Worm (Caenorhabditis elegans) whole organism, young adult: ENCODE measurements around the gene eif-1.
A peak's percentile ranks its signal among the peaks of the same experiment; 100 is the strongest.

ENCODE experiments used
- B0019.2 ChIP-seq: fragments of 200-800 bp; sonication (Bioruptor generic); conservative IDR thresholded peaks from 2 replicates; pipeline ENCODE4 v1.3.6; 2022; ENCODE audit warnings: missing genetic modification reagents, missing genetic modification characterization, missing compliant biosample characterization
- C06A6.2 ChIP-seq: fragments of 200-800 bp; sonication (Bioruptor generic); conservative IDR thresholded peaks from 2 replicates; pipeline ENCODE4 v1.3.6; 2022; ENCODE audit warnings: missing genetic modification characterization, missing compliant biosample characterization
- D2030.7 ChIP-seq: fragments of 200-800 bp; sonication (Bioruptor generic); IDR thresholded peaks from 2 replicates; pipeline ENCODE4 v1.3.6; 2022; ENCODE audit warnings: missing genetic modification reagents, missing genetic modification characterization, missing compliant biosample characterization
- F10E7.11 ChIP-seq: sonication (generic microtip); optimal IDR thresholded peaks from 2 replicates; lab custom pipeline; 2017; ENCODE audit warnings: mild to moderate bottlenecking, missing genetic modification characterization, moderate library complexity, missing compliant biosample characterization
- F23B12.7 ChIP-seq: sonication (generic microtip); optimal IDR thresholded peaks from 2 replicates; lab custom pipeline; 2017; ENCODE audit warnings: missing genetic modification characterization, mild to moderate bottlenecking, missing compliant biosample characterization, antibody characterized with exemption, moderate library complexity; ENCODE audit not compliant: insufficient read depth
- F33H1.4 ChIP-seq: fragments of 200-800 bp; sonication (Bioruptor generic); IDR thresholded peaks from 2 replicates; pipeline ENCODE4 v1.3.6; 2022; ENCODE audit warnings: missing genetic modification reagents, missing genetic modification characterization, missing compliant biosample characterization
- K11D2.4 ChIP-seq: fragments of 200-800 bp; sonication (Bioruptor generic); IDR thresholded peaks from 2 replicates; pipeline ENCODE4 v1.3.6; 2022; ENCODE audit warnings: missing genetic modification reagents, missing genetic modification characterization, missing compliant biosample characterization
- T26A5.8 ChIP-seq: sonication (generic microtip); optimal IDR thresholded peaks from 2 replicates; lab custom pipeline; 2016; ENCODE audit warnings: missing genetic modification characterization, missing compliant biosample characterization
- Y67H2A.10 ChIP-seq: fragments of 200-800 bp; sonication (Bioruptor generic); conservative IDR thresholded peaks from 2 replicates; pipeline ENCODE4 v1.3.6; 2022; ENCODE audit warnings: missing genetic modification reagents, missing genetic modification characterization, missing compliant biosample characterization
- Y79H2A.3 ChIP-seq: fragments of 200-800 bp; sonication (Bioruptor generic); conservative IDR thresholded peaks from 2 replicates; pipeline ENCODE4 v1.3.6; 2022; ENCODE audit warnings: missing genetic modification reagents, missing genetic modification characterization, missing compliant biosample characterization
- ama-1 ChIP-seq, 3 experiments: fragments of 150-350 bp in 1 of 3; sonication (generic microtip) in 2 of 3; optimal IDR thresholded peaks; 2 replicates each; lab custom pipeline; 2014 to 2018; ENCODE audit warnings: missing biosample characterization in 2 of 3, missing genetic modification characterization in 2 of 3, missing genetic modification reagents in 2 of 3
- aptf-2 ChIP-seq: fragments of 200-800 bp; sonication (Bioruptor generic); conservative IDR thresholded peaks from 2 replicates; pipeline ENCODE4 v1.3.6; 2022; ENCODE audit warnings: missing genetic modification reagents, missing genetic modification characterization, missing compliant biosample characterization
- bed-2 ChIP-seq: fragments of 200-800 bp; sonication (Bioruptor generic); IDR thresholded peaks from 2 replicates; pipeline ENCODE4 v1.3.6; 2022; ENCODE audit warnings: missing genetic modification reagents, missing genetic modification characterization, missing compliant biosample characterization
- ceh-27 ChIP-seq: fragments of 200-800 bp; sonication (Bioruptor generic); optimal IDR thresholded peaks from 2 replicates; lab custom pipeline; 2018; ENCODE audit warnings: mild to moderate bottlenecking, missing genetic modification characterization, moderate library complexity, missing compliant biosample characterization
- ceh-79 ChIP-seq: sonication (generic microtip); optimal IDR thresholded peaks from 2 replicates; lab custom pipeline; 2017; ENCODE audit warnings: mild to moderate bottlenecking, missing genetic modification characterization, missing compliant biosample characterization
- ceh-91 ChIP-seq: fragments of 200-800 bp; sonication (Bioruptor generic); IDR thresholded peaks from 2 replicates; pipeline ENCODE4 v1.3.6; 2022; ENCODE audit warnings: missing genetic modification reagents, missing genetic modification characterization, missing compliant biosample characterization
- dpl-1 ChIP-seq: fragments of 150-350 bp; optimal IDR thresholded peaks from 2 replicates; lab custom pipeline; 2014; ENCODE audit warnings: missing biosample characterization, missing genetic modification reagents, missing genetic modification characterization
- ets-4 ChIP-seq: fragments of 200-800 bp; sonication (Bioruptor generic); optimal IDR thresholded peaks from 2 replicates; lab custom pipeline; 2018; ENCODE audit warnings: mild to moderate bottlenecking, missing genetic modification characterization, missing compliant biosample characterization
- fkh-3 ChIP-seq: sonication (generic microtip); optimal IDR thresholded peaks from 2 replicates; lab custom pipeline; 2016; ENCODE audit warnings: mild to moderate bottlenecking, missing genetic modification characterization, missing compliant biosample characterization
- him-1 ChIP-seq: sonication (generic microtip); optimal IDR thresholded peaks from 2 replicates; lab custom pipeline; 2016; ENCODE audit warnings: missing genotype, missing genetic modification reagents, missing genetic modification characterization, missing compliant biosample characterization
- hrde-1 ChIP-seq: sonication (generic microtip); optimal IDR thresholded peaks from 2 replicates; lab custom pipeline; 2016; ENCODE audit warnings: missing genetic modification characterization, mild to moderate bottlenecking, missing compliant biosample characterization, moderate library complexity, missing genotype, missing genetic modification reagents, borderline replicate concordance
- let-526 ChIP-seq: fragments of 200-800 bp; sonication (Bioruptor generic); IDR thresholded peaks from 2 replicates; pipeline ENCODE4 v1.3.6; 2022; ENCODE audit warnings: missing genetic modification reagents, missing genetic modification characterization, missing compliant biosample characterization
- let-607 ChIP-seq, 2 experiments: fragments of 200-800 bp in 1 of 2; sonication (Bioruptor generic) in 1 of 2; sonication (generic microtip) in 1 of 2; optimal IDR thresholded peaks; 2 replicates each; lab custom pipeline; 2016 to 2018; ENCODE audit warnings: mild to moderate bottlenecking in 2 of 2, missing compliant biosample characterization in 2 of 2, missing genetic modification characterization in 2 of 2, moderate library complexity in 2 of 2, missing genotype in 1 of 2
- lin-26 ChIP-seq: fragments of 200-800 bp; sonication (Bioruptor generic); IDR thresholded peaks from 2 replicates; pipeline ENCODE4 v1.3.6; 2022; ENCODE audit warnings: missing genetic modification reagents, missing genetic modification characterization, missing compliant biosample characterization
- lin-54 ChIP-seq: fragments of 200-800 bp; sonication (Bioruptor generic); optimal IDR thresholded peaks from 2 replicates; lab custom pipeline; 2018; ENCODE audit warnings: mild to moderate bottlenecking, missing genetic modification characterization, missing compliant biosample characterization
- lsl-1 ChIP-seq: fragments of 200-800 bp; sonication (Bioruptor generic); optimal IDR thresholded peaks from 2 replicates; lab custom pipeline; 2018; ENCODE audit warnings: mild to moderate bottlenecking, missing genetic modification characterization, moderate library complexity, missing compliant biosample characterization
- madf-6 ChIP-seq: fragments of 200-800 bp; sonication (Bioruptor generic); IDR thresholded peaks from 2 replicates; pipeline ENCODE4 v1.3.6; 2022; ENCODE audit warnings: missing genetic modification reagents, missing genetic modification characterization, missing compliant biosample characterization
- madf-8 ChIP-seq: fragments of 200-800 bp; sonication (Bioruptor generic); conservative IDR thresholded peaks from 2 replicates; pipeline ENCODE4 v1.3.6; 2022; ENCODE audit warnings: missing genetic modification reagents, missing genetic modification characterization, missing compliant biosample characterization
- mxl-1 ChIP-seq: sonication (generic microtip); optimal IDR thresholded peaks from 2 replicates; lab custom pipeline; 2016; ENCODE audit warnings: missing genetic modification characterization, missing compliant biosample characterization
- nhr-80 ChIP-seq: sonication (generic microtip); optimal IDR thresholded peaks from 2 replicates; lab custom pipeline; 2016; ENCODE audit warnings: missing genetic modification characterization, missing compliant biosample characterization
- pha-4 ChIP-seq: fragments of 150-350 bp; sonication (generic microtip); optimal IDR thresholded peaks from 2 replicates; lab custom pipeline; 2014; ENCODE audit warnings: missing biosample characterization, missing genetic modification reagents, missing genetic modification characterization
- rcor-1 ChIP-seq: fragments of 200-800 bp; sonication (Bioruptor generic); IDR thresholded peaks from 2 replicates; pipeline ENCODE4 v1.3.6; 2022; ENCODE audit warnings: missing genetic modification reagents, missing genetic modification characterization, missing compliant biosample characterization
- rec-8 ChIP-seq, 2 experiments: sonication (generic microtip); optimal IDR thresholded peaks; 2 replicates each; lab custom pipeline; 2016; ENCODE audit warnings: mild to moderate bottlenecking in 2 of 2, missing genetic modification characterization in 2 of 2, missing genetic modification reagents in 2 of 2, missing genotype in 2 of 2, missing biosample characterization in 1 of 2, missing compliant biosample characterization in 1 of 2, moderate library complexity in 1 of 2
- repo-1 ChIP-seq: sonication (generic microtip); optimal IDR thresholded peaks from 2 replicates; lab custom pipeline; 2017; ENCODE audit warnings: mild to moderate bottlenecking, missing genetic modification characterization, missing compliant biosample characterization
- snpc-1.1 ChIP-seq: sonication (generic microtip); optimal IDR thresholded peaks from 2 replicates; lab custom pipeline; 2017; ENCODE audit warnings: missing genetic modification characterization, mild to moderate bottlenecking, missing compliant biosample characterization, antibody characterized with exemption, moderate library complexity, missing genotype, missing genetic modification reagents; ENCODE audit not compliant: insufficient read depth
- snpc-3.4 ChIP-seq: sonication (generic microtip); optimal IDR thresholded peaks from 2 replicates; lab custom pipeline; 2017; ENCODE audit warnings: missing genetic modification characterization, mild to moderate bottlenecking, missing compliant biosample characterization, antibody characterized with exemption, moderate library complexity, missing genotype, missing genetic modification reagents
- snpc-4 ChIP-seq, 5 experiments: fragments of 150-350 bp in 1 of 5; sonication (generic microtip) in 4 of 5; optimal IDR thresholded peaks; 2 replicates each; lab custom pipeline; 2014 to 2018; ENCODE audit warnings: missing genetic modification characterization in 5 of 5, missing biosample characterization in 3 of 5, antibody characterized with exemption in 2 of 5, mild to moderate bottlenecking in 2 of 5, missing compliant biosample characterization in 2 of 5, missing genotype in 2 of 5, moderate library complexity in 2 of 5, missing genetic modification reagents in 1 of 5
- tbp1 ChIP-seq: fragments of 200-800 bp; sonication (Bioruptor generic); optimal IDR thresholded peaks from 2 replicates; lab custom pipeline; 2018; ENCODE audit warnings: mild to moderate bottlenecking, missing genetic modification characterization, missing compliant biosample characterization
- ztf-6 ChIP-seq: fragments of 200-800 bp; sonication (Bioruptor generic); IDR thresholded peaks from 2 replicates; pipeline ENCODE4 v1.3.6; 2022; ENCODE audit warnings: missing genetic modification reagents, missing genetic modification characterization, missing compliant biosample characterization

The eif-1 gene

ce11 chrII:5040631-5041156 lies 47.3 kb upstream of the eif-1 start, which contains the start of gene F33G12.7:
Gene F33G12.7 (minus strand): TSS chrII:5040681.
- TF ChIP-seq repo-1 (tag; lab: Kevin White, UChicago) (no peak), K11D2.4 (GFP tag; lab: Robert Waterston, UW) (no peak), lsl-1 (GFP tag; lab: Kevin White, UChicago) (peak; percentile 16)

ce11 chrII:5039912-5040311 lies 46.5 kb upstream of the eif-1 start, which contains the start of gene golg-2:
Gene golg-2 (minus strand): TSS chrII:5040091.
- TF ChIP-seq snpc-4 (GFP tag; optimal IDR thresholded peaks at IDR 0.05; lab: Kevin White, UChicago) (no peak), snpc-4 (tag; optimal IDR thresholded peaks at IDR 0.05; lab: Kevin White, UChicago) (no peak), F23B12.7 (tag; lab: Kevin White, UChicago) (peak; percentile 18), lin-26 (GFP tag; lab: Robert Waterston, UW) (no peak)

ce11 chrII:5036128-5036527 lies 42.7 kb upstream of the eif-1 start, which contains the start of gene lrr-1:
Gene lrr-1 (minus strand): TSS chrII:5036439.
- TF ChIP-seq rec-8 (tag; optimal IDR thresholded peaks at IDR 0.05; lab: Kevin White, UChicago) (no peak), madf-6 (peak; percentile 43; the same call in 1 of the 2 replicates), T26A5.8 (no peak), snpc-3.4 (tag; lab: Kevin White, UChicago) (no peak), ets-4 (GFP tag; lab: Kevin White, UChicago) (no peak), let-607 (tag; optimal IDR thresholded peaks at IDR 0.05; lab: Kevin White, UChicago) (no peak)

ce11 chrII:5033935-5034334 lies 40.6 kb upstream of the eif-1 start, which contains the start of gene F33G12.3:
Gene F33G12.3 (minus strand): TSS chrII:5034035.
- TF ChIP-seq B0019.2 (no peak), repo-1 (tag; lab: Kevin White, UChicago) (no peak), rcor-1 (no peak), F10E7.11 (tag; lab: Kevin White, UChicago) (no peak), lin-54 (GFP tag; lab: Kevin White, UChicago) (no peak), ceh-79 (tag; lab: Kevin White, UChicago) (no peak), fkh-3 (no peak), pha-4 (tag; lab: Kevin White, UChicago) (no peak), T26A5.8 (no peak), let-526 (GFP tag; lab: Robert Waterston, UW) (no peak), D2030.7 (GFP tag; lab: Robert Waterston, UW) (no peak), mxl-1 (tag; lab: Kevin White, UChicago) (no peak), him-1 (tag; lab: Kevin White, UChicago) (no peak), ceh-27 (no peak), tbp1 (GFP tag; lab: Kevin White, UChicago) (no peak), aptf-2 (GFP tag; lab: Robert Waterston, UW) (no peak), ztf-6 (GFP tag; lab: Robert Waterston, UW) (no peak), ama-1 (optimal IDR thresholded peaks at IDR 0.05; lab: Kevin White, UChicago) (no peak), ama-1 (GFP tag; optimal IDR thresholded peaks at IDR 0.05; lab: Kevin White, UChicago) (no peak)

- TF ChIP-seq Y79H2A.3 (GFP tag; lab: Robert Waterston, UW) = peak; percentile 45; the same call in 1 of the 2 replicates
- peak; percentile 35; the same call in 1 of the 2 replicates for TF ChIP-seq C06A6.2 (GFP tag; lab: Robert Waterston, UW)
- TF ChIP-seq Y67H2A.10 (GFP tag; lab: Robert Waterston, UW) = no peak
- TF ChIP-seq nhr-80 (tag; lab: Kevin White, UChicago) = peak; percentile 24
- no peak for TF ChIP-seq dpl-1 (GFP tag; lab: Kevin White, UChicago)
- peak in 1 of 2 experiments; percentile 77 for TF ChIP-seq rec-8 (tag; optimal IDR thresholded peaks at IDR 0.05; lab: Kevin White, UChicago)
- TF ChIP-seq madf-8 (GFP tag; lab: Robert Waterston, UW) = peak; percentile 31; the same call in 1 of the 2 replicates
- peak; percentile 60 for TF ChIP-seq F33H1.4
- TF ChIP-seq ceh-91 (GFP tag; lab: Robert Waterston, UW) = peak; percentile 25; the same call in 1 of the 2 replicates
- TF ChIP-seq hrde-1 (tag; lab: Kevin White, UChicago) = peak; percentile 63
- peak; percentile 76 for TF ChIP-seq lin-54 (GFP tag; lab: Kevin White, UChicago)
- TF ChIP-seq snpc-1.1 (tag; lab: Kevin White, UChicago) = no peak
- peak in 1 of 2 experiments; percentile 1 for TF ChIP-seq let-607 (tag; optimal IDR thresholded peaks at IDR 0.05; lab: Kevin White, UChicago)
- TF ChIP-seq bed-2 (GFP tag; lab: Robert Waterston, UW) = no peak
Measured at ce11 chrII:5032669-5033068, 39.3 kb upstream of the eif-1 start.
